Fruit fly (Drosophila melanogaster) whole organism, adult: Measurements from ENCODE around the gene CG2652.

Experiments used
- CG11617 ChIP-seq: fragments of 200-800 bp; sonication (Bioruptor generic); optimal IDR thresholded peaks from 2 replicates; lab custom pipeline; 2017; ENCODE audit warnings: mild to moderate bottlenecking, missing biosample characterization, missing genetic modification reagents, missing genetic modification characterization
- CG12768 ChIP-seq: fragments of 200-800 bp; sonication (Bioruptor generic); optimal IDR thresholded peaks from 2 replicates; lab custom pipeline; 2017; ENCODE audit warnings: missing biosample characterization, missing genetic modification characterization, mild to moderate bottlenecking, moderate library complexity, missing genetic modification reagents
- CG14711 ChIP-seq: fragments of 200-800 bp; sonication (Bioruptor generic); optimal IDR thresholded peaks from 2 replicates; lab custom pipeline; 2018; ENCODE audit warnings: missing biosample characterization, mild to moderate bottlenecking, missing genetic modification characterization, moderate library complexity
- CG1620 ChIP-seq: fragments of 200-800 bp; sonication (Bioruptor generic); optimal IDR thresholded peaks from 2 replicates; lab custom pipeline; 2016; ENCODE audit warnings: missing biosample characterization, missing genetic modification characterization
- CG33017 ChIP-seq: fragments of 200-800 bp; sonication (Bioruptor generic); optimal IDR thresholded peaks from 2 replicates; lab custom pipeline; 2018; ENCODE audit warnings: missing biosample characterization, mild to moderate bottlenecking, missing genetic modification characterization, moderate library complexity
- CG5204 ChIP-seq: fragments of 200-800 bp; sonication (Bioruptor generic); optimal IDR thresholded peaks from 2 replicates; lab custom pipeline; 2016; ENCODE audit warnings: missing biosample characterization, missing genetic modification characterization
- CG7045 ChIP-seq: fragments of 200-800 bp; sonication (Bioruptor generic); optimal IDR thresholded peaks from 2 replicates; lab custom pipeline; 2017; ENCODE audit warnings: missing biosample characterization, mild to moderate bottlenecking, missing genetic modification characterization
- CG7101 ChIP-seq: fragments of 200-800 bp; sonication (Bioruptor generic); optimal IDR thresholded peaks from 2 replicates; lab custom pipeline; 2018; ENCODE audit warnings: missing biosample characterization, mild to moderate bottlenecking, missing genetic modification characterization, moderate library complexity
- Clk ChIP-seq: fragments of 200-800 bp; sonication (Bioruptor generic); optimal IDR thresholded peaks from 2 replicates; lab custom pipeline; 2017; ENCODE audit warnings: missing biosample characterization, missing genetic modification characterization
- Crg-1 ChIP-seq: fragments of 200-800 bp; sonication (Bioruptor generic); optimal IDR thresholded peaks from 2 replicates; lab custom pipeline; 2016; ENCODE audit warnings: missing biosample characterization, missing genetic modification characterization
- Hr96 ChIP-seq: fragments of 200-800 bp; sonication (Bioruptor generic); optimal IDR thresholded peaks from 2 replicates; lab custom pipeline; 2016; ENCODE audit warnings: missing biosample characterization, missing genetic modification characterization
- Mnt ChIP-seq: fragments of 200-800 bp; sonication (Bioruptor generic); optimal IDR thresholded peaks from 2 replicates; lab custom pipeline; 2016; ENCODE audit warnings: missing biosample characterization, mild to moderate bottlenecking, missing genetic modification characterization
- bab1 ChIP-seq: fragments of 200-800 bp; sonication (Bioruptor generic); optimal IDR thresholded peaks from 3 replicates; lab custom pipeline; 2019; ENCODE audit warnings: missing biosample characterization, mild to moderate bottlenecking, missing genetic modification characterization, moderate library complexity
- cic ChIP-seq: fragments of 200-800 bp; sonication (Bioruptor generic); optimal IDR thresholded peaks from 2 replicates; lab custom pipeline; 2017; ENCODE audit warnings: missing biosample characterization, mild to moderate bottlenecking, missing genetic modification characterization, moderate library complexity
- cnc ChIP-seq, 2 experiments: fragments of >200 bp; optimal IDR thresholded peaks; 2 replicates each; lab custom pipeline; 2017
- kay ChIP-seq: fragments of 200-800 bp; sonication (Bioruptor generic); peaks from one replicate; lab custom pipeline; 2016; ENCODE audit warnings: missing biosample characterization, missing genetic modification characterization, borderline replicate concordance
- ovo ChIP-seq: fragments of 200-800 bp; sonication (Bioruptor generic); optimal IDR thresholded peaks from 2 replicates; lab custom pipeline; 2016; ENCODE audit warnings: missing biosample characterization, missing genetic modification characterization
- pad ChIP-seq: fragments of 200-800 bp; sonication (Bioruptor generic); optimal IDR thresholded peaks from 3 replicates; lab custom pipeline; 2017; ENCODE audit warnings: missing biosample characterization, missing genetic modification characterization, mild to moderate bottlenecking, moderate library complexity, missing genetic modification reagents
- tj ChIP-seq: fragments of 200-800 bp; sonication (Bioruptor generic); optimal IDR thresholded peaks from 3 replicates; lab custom pipeline; 2017; ENCODE audit warnings: missing biosample characterization, mild to moderate bottlenecking, missing genetic modification characterization, moderate library complexity
- toe ChIP-seq: fragments of 200-800 bp; sonication (Bioruptor generic); optimal IDR thresholded peaks from 2 replicates; lab custom pipeline; 2016; ENCODE audit warnings: missing biosample characterization, missing genetic modification characterization

Gene CG2652

DNA sequence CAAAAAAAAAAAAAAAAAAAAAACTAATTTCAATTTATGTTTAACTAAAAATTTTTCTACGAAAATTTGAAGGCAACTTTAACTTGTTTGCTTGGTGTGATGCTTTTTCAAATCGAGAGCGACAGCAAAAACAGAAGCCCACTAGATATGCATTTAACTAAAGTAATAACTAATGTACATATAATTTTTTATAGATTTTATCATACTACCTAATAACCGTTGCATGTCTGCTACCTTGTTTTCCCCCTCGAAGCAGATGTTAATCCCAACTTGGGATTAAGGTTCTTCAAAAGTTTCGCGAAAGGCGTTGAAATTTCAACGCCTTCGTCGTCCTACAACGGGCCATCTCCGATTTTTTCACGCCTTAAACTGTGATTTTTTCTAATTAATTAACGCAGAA is at the start of gene CG2652:
Gene CG2652 (minus strand): TSS at position 101 of the 400 bp plus-strand sequence.
- TF ChIP-seq Hr96 (GFP tag; lab: Kevin White, UChicago): no peak
- no peak for TF ChIP-seq Crg-1 (GFP tag; lab: Kevin White, UChicago)
- no peak for TF ChIP-seq CG7045
- no peak for TF ChIP-seq cnc (optimal IDR thresholded peaks at IDR 0.05; lab: Kevin White, UChicago)
- TF ChIP-seq tj (GFP tag; lab: Kevin White, UChicago): no peak
- no peak for TF ChIP-seq CG12768
- TF ChIP-seq CG14711 (tag; lab: Kevin White, UChicago): no peak
- no peak for TF ChIP-seq CG1620
- TF ChIP-seq toe (GFP tag; lab: Kevin White, UChicago): no peak

DNA sequence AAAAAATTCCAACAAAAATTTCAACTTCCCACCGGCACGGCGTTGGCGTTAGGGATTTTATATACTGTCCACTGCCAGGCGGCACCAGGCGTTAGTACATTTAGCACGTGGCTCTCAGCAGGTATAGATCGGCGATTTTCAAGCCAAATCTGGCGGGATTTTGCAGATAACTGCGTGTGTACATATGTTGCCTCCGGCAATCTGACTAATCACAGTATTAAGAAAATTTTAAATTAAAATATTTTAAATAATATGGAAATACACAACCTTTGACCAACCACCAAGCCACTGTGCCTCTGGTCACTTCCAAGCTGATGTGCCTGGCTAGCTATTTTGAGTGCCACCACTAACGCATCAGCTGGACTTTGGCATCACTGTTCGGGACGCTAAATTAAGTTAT is 49.4 kb upstream of the CG2652 start, which contains the start of the genes ttm50 and CG2712:
Gene ttm50 (minus strand): TSS at position 64 of the 400 bp plus-strand sequence.
Gene CG2712 (plus strand): TSS at position 343 of the 400 bp plus-strand sequence.
- TF ChIP-seq bab1 (GFP tag; lab: Kevin White, UChicago) (peak; percentile 77), Hr96 (GFP tag; lab: Kevin White, UChicago) (no peak), pad (peak; percentile 60), cnc (optimal IDR thresholded peaks at IDR 0.05; lab: Kevin White, UChicago) (no peak), cic (GFP tag; lab: Kevin White, UChicago) (no peak), ovo (GFP tag; lab: Kevin White, UChicago) (peak; percentile 44), Clk (GFP tag; lab: Kevin White, UChicago) (peak; percentile 45), toe (GFP tag; lab: Kevin White, UChicago) (no peak), CG33017 (peak; percentile 29), CG11617 (GFP tag; lab: Kevin White, UChicago) (peak; percentile 77), Mnt (GFP tag; lab: Kevin White, UChicago) (peak; percentile 98), CG7101 (tag; lab: Kevin White, UChicago) (peak; percentile 68), kay (GFP tag; lab: Kevin White, UChicago) (no peak), CG7045 (peak; percentile 40), tj (GFP tag; lab: Kevin White, UChicago) (peak; percentile 35), CG1620 (peak; percentile 66), CG12768 (peak; percentile 63), Crg-1 (GFP tag; lab: Kevin White, UChicago) (peak; percentile 32), CG5204 (GFP tag; lab: Kevin White, UChicago) (no peak), CG14711 (tag; lab: Kevin White, UChicago) (peak; percentile 50)

DNA sequence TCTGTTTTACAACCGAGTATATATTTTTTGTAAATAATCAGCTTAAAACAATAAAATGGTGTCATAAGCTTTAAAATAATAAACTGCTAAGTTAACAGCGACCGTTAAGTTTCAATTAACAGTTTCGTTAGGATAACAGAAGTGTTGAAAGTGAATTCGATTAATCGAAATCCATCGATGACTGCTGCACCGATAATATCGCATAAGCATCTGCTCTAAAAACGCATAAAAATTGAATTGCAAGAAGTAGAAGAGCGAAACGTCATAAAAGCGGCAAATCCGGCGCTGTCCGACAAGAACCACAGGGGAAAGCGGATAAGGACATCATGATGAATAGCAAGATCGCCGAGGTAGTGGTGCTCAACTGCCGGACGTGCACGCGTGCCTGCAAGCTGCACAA is 44.8 kb upstream of the CG2652 start, which contains the start of gene dwg:
Gene dwg (plus strand): TSS at position 193 of the 400 bp plus-strand sequence.
- peak; percentile 29 for TF ChIP-seq bab1 (GFP tag; lab: Kevin White, UChicago)
- no peak for TF ChIP-seq CG33017

DNA sequence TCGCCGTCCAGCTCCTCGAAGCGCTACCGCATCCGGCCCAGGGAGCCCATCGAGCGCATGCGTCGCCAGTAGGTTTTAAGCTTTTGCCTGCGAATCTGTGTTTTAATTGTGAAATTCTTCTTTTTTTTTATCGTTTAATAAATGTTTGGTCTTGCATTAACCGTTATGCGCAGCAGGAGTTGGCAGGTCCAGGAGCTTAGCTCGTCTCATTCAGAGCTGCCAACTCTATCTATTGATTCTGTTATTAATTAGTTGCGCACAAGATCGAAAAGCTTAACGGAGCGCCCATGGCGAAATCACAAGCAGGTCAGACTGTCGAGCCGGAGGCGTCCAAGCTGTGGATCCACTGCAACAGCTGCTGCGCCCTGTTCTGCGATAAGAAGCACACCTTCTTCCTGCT is 43.7 kb upstream of the CG2652 start, which contains the start of gene vilya:
Gene vilya (plus strand): TSS at position 259 of the 400 bp plus-strand sequence.
- no peak for TF ChIP-seq CG14711 (tag; lab: Kevin White, UChicago)
- no peak for TF ChIP-seq CG12768
- TF ChIP-seq CG1620: no peak
- TF ChIP-seq CG11617 (GFP tag; lab: Kevin White, UChicago): no peak
- TF ChIP-seq ovo (GFP tag; lab: Kevin White, UChicago): no peak
- no peak for TF ChIP-seq Clk (GFP tag; lab: Kevin White, UChicago)
- TF ChIP-seq pad: no peak
- TF ChIP-seq bab1 (GFP tag; lab: Kevin White, UChicago): no peak
- no peak for TF ChIP-seq cnc (optimal IDR thresholded peaks at IDR 0.05; lab: Kevin White, UChicago)
- no peak for TF ChIP-seq cic (GFP tag; lab: Kevin White, UChicago)

DNA sequence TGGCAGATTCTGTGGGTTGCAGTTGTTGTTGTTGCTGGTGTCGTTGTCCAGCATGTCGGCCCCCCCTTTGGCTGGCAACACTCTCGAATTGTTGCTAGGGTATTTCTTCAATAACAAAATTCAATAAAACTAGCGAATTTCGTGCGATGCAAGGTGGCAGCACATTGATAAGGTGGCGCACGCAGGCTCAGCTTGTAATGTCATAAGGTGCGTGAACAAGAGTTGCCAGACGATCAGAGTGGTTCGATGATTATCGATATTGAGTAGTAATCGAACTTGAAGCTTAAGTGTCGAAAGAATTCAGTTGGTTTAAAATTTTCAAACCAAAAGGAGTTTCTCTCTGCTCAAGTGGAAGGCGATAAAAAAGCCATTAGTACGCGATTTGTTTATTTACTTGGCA is 37.4 kb upstream of the CG2652 start, which contains the start of gene CG2701:
Gene CG2701 (minus strand): TSS at position 206 of the 400 bp plus-strand sequence.
- TF ChIP-seq cic (GFP tag; lab: Kevin White, UChicago): no peak
- TF ChIP-seq bab1 (GFP tag; lab: Kevin White, UChicago): peak; percentile 72
- TF ChIP-seq CG14711 (tag; lab: Kevin White, UChicago): no peak
- TF ChIP-seq Clk (GFP tag; lab: Kevin White, UChicago): no peak
- peak; percentile 19 for TF ChIP-seq CG1620
- TF ChIP-seq Hr96 (GFP tag; lab: Kevin White, UChicago): no peak
- TF ChIP-seq toe (GFP tag; lab: Kevin White, UChicago): no peak
- TF ChIP-seq CG7101 (tag; lab: Kevin White, UChicago): no peak
- peak; percentile 40 for TF ChIP-seq Mnt (GFP tag; lab: Kevin White, UChicago)
- TF ChIP-seq kay (GFP tag; lab: Kevin White, UChicago): no peak
- no peak for TF ChIP-seq CG33017
- no peak for TF ChIP-seq ovo (GFP tag; lab: Kevin White, UChicago)

DNA sequence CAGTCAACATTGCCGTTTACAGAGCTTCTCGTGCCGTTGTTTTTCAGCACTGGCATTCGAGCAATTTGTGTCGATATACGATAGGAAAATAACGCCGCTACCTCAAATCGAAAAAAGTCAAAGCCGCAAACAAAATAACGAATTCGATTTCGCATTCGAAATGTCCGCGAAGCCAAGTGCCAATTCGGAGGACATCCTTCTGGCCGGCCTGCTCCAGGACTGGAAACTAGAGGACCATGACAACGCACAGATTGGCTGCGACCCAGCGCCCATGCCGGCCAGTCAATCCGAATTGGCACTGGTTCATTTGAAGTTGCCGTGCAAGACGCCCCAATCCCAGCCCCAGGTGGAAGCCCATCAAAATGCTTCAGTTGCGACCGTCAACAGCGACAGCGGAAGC is 32.0 kb upstream of the CG2652 start:
- TF ChIP-seq cnc (optimal IDR thresholded peaks at IDR 0.05; lab: Kevin White, UChicago) (no peak), Crg-1 (GFP tag; lab: Kevin White, UChicago) (peak; percentile 1), pad (peak; percentile 34), tj (GFP tag; lab: Kevin White, UChicago) (peak; percentile 12), CG14711 (tag; lab: Kevin White, UChicago) (peak; percentile 15), CG1620 (peak; percentile 7), CG12768 (no peak), Hr96 (GFP tag; lab: Kevin White, UChicago) (no peak), bab1 (GFP tag; lab: Kevin White, UChicago) (peak; percentile 90), Clk (GFP tag; lab: Kevin White, UChicago) (no peak), cic (GFP tag; lab: Kevin White, UChicago) (no peak), CG11617 (GFP tag; lab: Kevin White, UChicago) (peak; percentile 29)
